Worm (Caenorhabditis elegans): ENCODE data around the gene mdt-27.

DNA sequence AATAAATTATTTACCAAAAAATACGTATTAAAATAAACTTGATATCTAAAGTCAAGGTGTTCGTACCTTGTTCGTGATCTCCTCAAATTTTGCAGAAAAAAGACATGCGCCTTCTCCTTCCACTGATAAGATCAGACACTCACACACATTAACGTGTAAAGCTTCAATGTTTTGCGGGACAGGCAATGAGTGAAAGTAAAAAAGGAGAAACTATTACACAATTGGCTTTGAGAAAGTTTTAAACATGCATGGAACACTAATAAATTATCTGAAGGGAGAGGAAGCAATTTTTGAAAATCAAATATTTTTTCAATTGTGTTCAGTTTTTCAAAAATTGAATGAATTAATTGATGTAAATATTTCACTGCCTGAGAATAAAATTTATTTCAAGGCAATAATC is 11.5 kb upstream of the mdt-27 start:
- TF ChIP-seq nhr-12 (tag; optimal IDR thresholded peaks at IDR 0.05) (no peak), unc-39 (tag; optimal IDR thresholded peaks at IDR 0.05) (no peak), nhr-77 (tag; optimal IDR thresholded peaks at IDR 0.05) (no peak), pha-4 (tag; optimal IDR thresholded peaks at IDR 0.05) (no peak), nhr-11 (tag; optimal IDR thresholded peaks at IDR 0.05) (no peak), nhr-76 (tag; optimal IDR thresholded peaks at IDR 0.05) (no peak), nhr-28 (tag; optimal IDR thresholded peaks at IDR 0.05) (no peak), snpc-4 (tag; optimal IDR thresholded peaks at IDR 0.05) (no peak), pqm-1 (tag; optimal IDR thresholded peaks at IDR 0.05) (no peak), ztf-11 (tag; optimal IDR thresholded peaks at IDR 0.05) (no peak), ZK546.5 (tag; optimal IDR thresholded peaks at IDR 0.05) (no peak), elt-3 (tag; optimal IDR thresholded peaks at IDR 0.05) (no peak), mdl-1 (tag; optimal IDR thresholded peaks at IDR 0.05) (no peak), lsy-12 (tag; optimal IDR thresholded peaks at IDR 0.05) (no peak)
